Worm (Caenorhabditis elegans) whole organism, late embryonic: ENCODE measurements around the gene mtx-2.

ENCODE experiments used
- ahr-1 ChIP-seq: sonication (generic microtip); optimal IDR thresholded peaks from 2 replicates; lab custom pipeline; 2016; ENCODE audit warnings: missing genetic modification characterization, missing compliant biosample characterization
- ama-1 ChIP-seq: fragments of 150-350 bp; optimal IDR thresholded peaks from 2 replicates; lab custom pipeline; 2014
- ceh-14 ChIP-seq: sonication (generic microtip); optimal IDR thresholded peaks from 2 replicates; lab custom pipeline; 2016; ENCODE audit warnings: missing genotype, missing genetic modification characterization, missing compliant biosample characterization
- che-1 ChIP-seq: sonication (generic microtip); optimal IDR thresholded peaks from 2 replicates; lab custom pipeline; 2016; ENCODE audit warnings: mild to moderate bottlenecking, missing genetic modification characterization, missing compliant biosample characterization
- elt-4 ChIP-seq: sonication (generic microtip); optimal IDR thresholded peaks from 2 replicates; lab custom pipeline; 2016; ENCODE audit warnings: missing genetic modification characterization, missing compliant biosample characterization
- fkh-10 ChIP-seq: fragments of 150-350 bp; optimal IDR thresholded peaks from 2 replicates; lab custom pipeline; 2014; ENCODE audit warnings: missing biosample characterization, missing genetic modification reagents, missing genetic modification characterization
- hlh-13 ChIP-seq: fragments of 200-800 bp; sonication (Bioruptor generic); optimal IDR thresholded peaks from 2 replicates; lab custom pipeline; 2018; ENCODE audit warnings: mild to moderate bottlenecking, missing genetic modification characterization, missing compliant biosample characterization
- hlh-8 ChIP-seq: sonication (generic microtip); optimal IDR thresholded peaks from 2 replicates; lab custom pipeline; 2016; ENCODE audit warnings: missing genotype, missing genetic modification characterization, missing compliant biosample characterization
- lin-11 ChIP-seq: fragments of 200-800 bp; sonication (Bioruptor generic); optimal IDR thresholded peaks from 2 replicates; lab custom pipeline; 2018; ENCODE audit warnings: mild to moderate bottlenecking, missing genetic modification characterization, missing compliant biosample characterization
- pax-1 ChIP-seq: fragments of 150-350 bp; optimal IDR thresholded peaks from 2 replicates; lab custom pipeline; 2014; ENCODE audit warnings: missing biosample characterization, missing genetic modification characterization
- pha-2 ChIP-seq: sonication (generic microtip); optimal IDR thresholded peaks from 2 replicates; lab custom pipeline; 2017; ENCODE audit warnings: mild to moderate bottlenecking, missing genetic modification characterization, missing compliant biosample characterization
- pha-4 ChIP-seq: fragments of 150-350 bp; optimal IDR thresholded peaks from 2 replicates; lab custom pipeline; 2018; ENCODE audit warnings: missing biosample characterization, missing genetic modification reagents, missing genetic modification characterization
- rnt-1 ChIP-seq: sonication (generic microtip); optimal IDR thresholded peaks from 2 replicates; lab custom pipeline; 2016; ENCODE audit warnings: missing genetic modification characterization, missing compliant biosample characterization

DNA sequence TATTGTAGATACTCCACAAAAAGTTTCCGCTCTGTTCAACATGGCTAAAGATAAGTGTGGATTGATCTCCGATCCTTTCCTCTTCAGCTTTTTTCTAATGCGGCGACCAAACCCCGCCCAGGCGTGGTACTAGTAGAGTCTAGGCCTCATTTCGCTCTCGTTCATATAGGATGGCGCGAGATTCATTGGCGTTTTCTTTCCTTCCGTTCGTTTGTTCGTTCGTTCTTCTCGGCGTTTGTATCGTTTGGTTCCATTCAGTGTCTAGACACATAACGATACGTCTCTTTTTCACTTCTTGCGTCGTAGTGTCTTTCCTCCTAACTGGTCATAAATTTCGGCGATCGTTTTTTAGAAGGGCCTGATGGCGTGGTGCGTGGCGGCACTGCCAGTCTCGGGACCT is 34.3 kb downstream of the mtx-2 start:
- TF ChIP-seq pax-1 (tag; lab: Kevin White, UChicago) (no peak), ahr-1 (tag; lab: Kevin White, UChicago) (no peak), elt-4 (tag; lab: Kevin White, UChicago) (no peak), ama-1 (lab: Kevin White, UChicago) (no peak), ceh-14 (no peak), pha-4 (tag; lab: Kevin White, UChicago) (no peak), fkh-10 (GFP tag; lab: Kevin White, UChicago) (no peak), che-1 (tag; lab: Kevin White, UChicago) (no peak), hlh-8 (no peak), rnt-1 (tag; lab: Kevin White, UChicago) (no peak), pha-2 (tag; lab: Kevin White, UChicago) (no peak), hlh-13 (no peak), lin-11 (tag; lab: Kevin White, UChicago) (no peak)
